Fruit fly (Drosophila melanogaster) whole organism: ENCODE measurements around the gene Afg3l2.

Source experiments
- CG8478 ChIP-seq: fragments of >200 bp; optimal IDR thresholded peaks from 2 replicates; lab custom pipeline; 2018; ENCODE audit warnings: inconsistent platforms
- Dll ChIP-seq: fragments of >200 bp; optimal IDR thresholded peaks from 2 replicates; lab custom pipeline; 2017
- EcR ChIP-seq, 2 experiments: fragments of >200 bp; optimal IDR thresholded peaks; 2 replicates each; lab custom pipeline; 2017; ENCODE audit warnings: missing biosample characterization in 2 of 2, missing genetic modification characterization in 2 of 2, missing genetic modification reagents in 2 of 2
- pan ChIP-seq: fragments of >200 bp; optimal IDR thresholded peaks from 2 replicates; lab custom pipeline; 2017
- psq ChIP-seq: fragments of >200 bp; optimal IDR thresholded peaks from 2 replicates; lab custom pipeline; 2017
- usp ChIP-seq: fragments of >200 bp; optimal IDR thresholded peaks from 2 replicates; lab custom pipeline; 2017; ENCODE audit warnings: missing biosample characterization, missing genetic modification characterization, mixed read lengths

The Afg3l2 gene

dm6 chr3L:17242078-17242613 is at the start of gene Afg3l2:
TSS of gene Afg3l2 (minus strand) at chr3L:17242128.
- TF ChIP-seq pan (lab: Kevin White, UChicago) (no peak), EcR (GFP tag; optimal IDR thresholded peaks at IDR 0.05; lab: Kevin White, UChicago) (no peak), Dll (lab: Kevin White, UChicago) (no peak), CG8478 (no peak)

dm6 chr3L:17269463-17269862 is 27.5 kb upstream of the Afg3l2 start:
- no peak for TF ChIP-seq EcR (GFP tag; optimal IDR thresholded peaks at IDR 0.05; lab: Kevin White, UChicago)
- TF ChIP-seq pan (lab: Kevin White, UChicago), result no peak
- no peak for TF ChIP-seq CG8478
- no peak for TF ChIP-seq usp (GFP tag; lab: Kevin White, UChicago)
- TF ChIP-seq psq (lab: Kevin White, UChicago), result no peak
- TF ChIP-seq Dll (lab: Kevin White, UChicago), result no peak

- no peak for TF ChIP-seq EcR (GFP tag; optimal IDR thresholded peaks at IDR 0.05; lab: Kevin White, UChicago)
These were observed 22.2 kb upstream of the Afg3l2 start, which contains the start of gene CG13723 for dm6 chr3L:17264116-17264515. TSS of gene CG13723 (plus strand) at chr3L:17264416.

dm6 chr3L:17257199-17257598 is 15.3 kb upstream of the Afg3l2 start:
- TF ChIP-seq psq (lab: Kevin White, UChicago), result no peak
- TF ChIP-seq CG8478, result no peak
- no peak for TF ChIP-seq pan (lab: Kevin White, UChicago)
- no peak for TF ChIP-seq EcR (GFP tag; optimal IDR thresholded peaks at IDR 0.05; lab: Kevin White, UChicago)
- TF ChIP-seq Dll (lab: Kevin White, UChicago), result no peak
- TF ChIP-seq usp (GFP tag; lab: Kevin White, UChicago), result no peak

- TF ChIP-seq pan (lab: Kevin White, UChicago) (no peak), psq (lab: Kevin White, UChicago) (no peak), Dll (lab: Kevin White, UChicago) (no peak), usp (GFP tag; lab: Kevin White, UChicago) (no peak)
These were observed 12.1 kb upstream of the Afg3l2 start, which contains the start of gene CG6497 for dm6 chr3L:17253887-17254581. TSS of gene CG6497 (minus strand) at chr3L:17253937.

- TF ChIP-seq pan (lab: Kevin White, UChicago), result no peak
- no peak for TF ChIP-seq Dll (lab: Kevin White, UChicago)
- TF ChIP-seq CG8478, result no peak
- TF ChIP-seq EcR (GFP tag; optimal IDR thresholded peaks at IDR 0.05; lab: Kevin White, UChicago), result no peak
- TF ChIP-seq usp (GFP tag; lab: Kevin White, UChicago), result no peak
- TF ChIP-seq psq (lab: Kevin White, UChicago), result no peak
These were observed 3.7 kb upstream of the Afg3l2 start for dm6 chr3L:17245594-17245993.

- no peak for TF ChIP-seq EcR (GFP tag; optimal IDR thresholded peaks at IDR 0.05; lab: Kevin White, UChicago)
- TF ChIP-seq usp (GFP tag; lab: Kevin White, UChicago), result no peak
- no peak for TF ChIP-seq CG8478
- no peak for TF ChIP-seq psq (lab: Kevin White, UChicago)
- no peak for TF ChIP-seq Dll (lab: Kevin White, UChicago)
- no peak for TF ChIP-seq pan (lab: Kevin White, UChicago)
These were observed 1.2 kb upstream of the Afg3l2 start, which contains the start of gene CG7707 for dm6 chr3L:17243136-17243535. TSS of gene CG7707 (plus strand) at chr3L:17243436.

dm6 chr3L:17238129-17238732 is 3.7 kb downstream of the Afg3l2 start, which contains the start of gene Rbp6:
TSS of gene Rbp6 (minus strand) at chr3L:17238212.
- no peak for TF ChIP-seq Dll (lab: Kevin White, UChicago)

dm6 chr3L:17237003-17237402 is 4.9 kb downstream of the Afg3l2 start:
- TF ChIP-seq Dll (lab: Kevin White, UChicago) (no peak), psq (lab: Kevin White, UChicago) (no peak), EcR (GFP tag; optimal IDR thresholded peaks at IDR 0.05; lab: Kevin White, UChicago) (no peak), pan (lab: Kevin White, UChicago) (no peak), CG8478 (no peak), usp (GFP tag; lab: Kevin White, UChicago) (no peak)

dm6 chr3L:17226330-17226729 is 15.6 kb downstream of the Afg3l2 start:
- TF ChIP-seq pan (lab: Kevin White, UChicago) (no peak), psq (lab: Kevin White, UChicago) (no peak), usp (GFP tag; lab: Kevin White, UChicago) (no peak), Dll (lab: Kevin White, UChicago) (no peak), EcR (GFP tag; optimal IDR thresholded peaks at IDR 0.05; lab: Kevin White, UChicago) (no peak), CG8478 (no peak)

- no peak for TF ChIP-seq psq (lab: Kevin White, UChicago)
- TF ChIP-seq EcR (GFP tag; optimal IDR thresholded peaks at IDR 0.05; lab: Kevin White, UChicago), result no peak
- no peak for TF ChIP-seq usp (GFP tag; lab: Kevin White, UChicago)
- no peak for TF ChIP-seq Dll (lab: Kevin White, UChicago)
- TF ChIP-seq pan (lab: Kevin White, UChicago), result no peak
- no peak for TF ChIP-seq CG8478
These were observed 22.6 kb downstream of the Afg3l2 start for dm6 chr3L:17219299-17219698.

dm6 chr3L:17216263-17216662 is 25.7 kb downstream of the Afg3l2 start:
- no peak for TF ChIP-seq psq (lab: Kevin White, UChicago)
